Worm (Caenorhabditis elegans): ENCODE data around the gene ddr-2.

DNA sequence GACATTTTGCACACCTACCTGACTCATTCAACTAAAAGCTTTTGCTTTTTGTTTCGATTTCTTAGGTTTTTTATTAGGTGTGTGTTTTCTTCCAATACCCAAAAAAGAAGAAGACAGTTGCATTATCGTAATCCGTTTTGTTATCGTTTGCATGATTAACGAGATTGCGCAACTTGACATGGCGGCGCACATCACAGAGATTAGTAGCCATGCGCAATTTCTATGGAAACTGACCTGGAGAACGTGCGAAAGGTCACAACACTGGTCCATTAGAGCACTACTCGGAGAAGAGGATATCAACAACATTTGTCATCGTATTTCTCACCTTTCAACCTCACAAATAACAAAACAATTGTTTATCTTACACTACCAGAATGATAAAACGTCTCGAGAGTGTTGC, 1.7 kb downstream of the ddr-2 start:
- TF ChIP-seq nhr-232 (tag; optimal IDR thresholded peaks at IDR 0.05) (no peak), hlh-13 (GFP tag; optimal IDR thresholded peaks at IDR 0.05) (no peak), elt-2 (tag; optimal IDR thresholded peaks at IDR 0.05) (peak; percentile 80), ceh-48 (tag; optimal IDR thresholded peaks at IDR 0.05) (no peak), pha-4 (tag; optimal IDR thresholded peaks at IDR 0.05) (no peak), ceh-45 (GFP tag; IDR thresholded peaks at IDR 0.05) (no peak), F13H6.1 (tag; optimal IDR thresholded peaks at IDR 0.05) (no peak), tbx-2 (tag; optimal IDR thresholded peaks at IDR 0.05) (no peak), mec-3 (tag; optimal IDR thresholded peaks at IDR 0.05; ENCODE audit: borderline replicate concordance) (no peak), ama-1 (optimal IDR thresholded peaks at IDR 0.05) (no peak)

Measured in whole organism, late embryonic.